Fruit fly (Drosophila melanogaster) Kc167 (cell line): ENCODE measurements around the gene CG11695.

ENCODE experiments used
- Myc ChIP-seq: fragments of >200 bp; optimal IDR thresholded peaks from 2 replicates; lab custom pipeline; 2017; ENCODE audit warnings: missing external identifiers
- Sin3A ChIP-seq: fragments of >200 bp; optimal IDR thresholded peaks from 2 replicates; lab custom pipeline; 2018; ENCODE audit warnings: missing external identifiers
- h ChIP-seq: fragments of >200 bp; optimal IDR thresholded peaks from 3 replicates; lab custom pipeline; 2018; ENCODE audit warnings: missing external identifiers
- insv ChIP-seq: fragments of >200 bp; optimal IDR thresholded peaks from 3 replicates; lab custom pipeline; 2018; ENCODE audit warnings: missing external identifiers
- ttk ChIP-seq: sonication (Bioruptor generic); optimal IDR thresholded peaks from 2 replicates; lab custom pipeline; 2017; ENCODE audit warnings: missing external identifiers

DNA sequence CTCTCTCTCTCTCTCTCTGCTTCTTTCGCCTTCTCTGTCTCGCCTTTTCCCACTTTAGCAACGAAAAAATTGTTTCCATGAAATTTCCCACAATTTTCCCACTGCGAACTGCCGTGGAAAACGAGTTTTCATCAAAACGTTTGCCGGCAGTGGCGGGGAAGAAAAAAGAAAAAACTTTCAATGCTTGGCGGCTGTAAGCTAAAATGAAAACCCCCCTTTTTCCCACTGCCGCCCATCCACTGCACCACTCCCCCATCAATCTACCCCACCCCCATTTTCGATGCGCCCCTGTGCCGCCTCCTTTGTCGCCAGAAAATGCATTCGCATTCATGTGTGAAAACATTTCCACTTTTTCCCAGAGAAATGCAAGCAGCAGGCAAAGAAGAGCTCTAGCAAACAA, 45.4 kb upstream of the CG11695 start:
- no peak for TF ChIP-seq h (lab: Kevin White, UChicago)
- no peak for TF ChIP-seq insv (lab: Kevin White, UChicago)
- no peak for TF ChIP-seq Sin3A (lab: Kevin White, UChicago)
- TF ChIP-seq Myc (lab: Kevin White, UChicago): no peak
- no peak for TF ChIP-seq ttk (lab: Kevin White, UChicago)
